Worm (Caenorhabditis elegans) whole organism, L2 larva: ENCODE results near the gene rga-3.

Experiments
- C34F6.9 ChIP-seq: fragments of 150-350 bp; optimal IDR thresholded peaks from 2 replicates; lab custom pipeline; 2014; ENCODE audit warnings: missing biosample characterization, missing genetic modification characterization
- F13H6.1 ChIP-seq: sonication (generic microtip); optimal IDR thresholded peaks from 2 replicates; lab custom pipeline; 2016; ENCODE audit warnings: missing genetic modification characterization, missing compliant biosample characterization
- R02D3.7 ChIP-seq: fragments of 150-350 bp; optimal IDR thresholded peaks from 2 replicates; lab custom pipeline; 2014; ENCODE audit warnings: missing biosample characterization, missing genetic modification characterization
- Y55F3AM.14 ChIP-seq: fragments of 200-800 bp; sonication (Bioruptor generic); optimal IDR thresholded peaks from 2 replicates; lab custom pipeline; 2018; ENCODE audit warnings: mild to moderate bottlenecking, missing genetic modification characterization, missing compliant biosample characterization
- ZK546.5 ChIP-seq: sonication (generic microtip); optimal IDR thresholded peaks from 2 replicates; lab custom pipeline; 2017; ENCODE audit warnings: missing biosample characterization, missing genetic modification characterization
- alr-1 ChIP-seq: fragments of 150-350 bp; optimal IDR thresholded peaks from 2 replicates; lab custom pipeline; 2014; ENCODE audit warnings: missing biosample characterization, missing genetic modification characterization
- aly-2 ChIP-seq: fragments of 150-350 bp; optimal IDR thresholded peaks from 2 replicates; lab custom pipeline; 2014; ENCODE audit warnings: missing biosample characterization, missing genetic modification characterization
- ama-1 ChIP-seq: fragments of 150-350 bp; optimal IDR thresholded peaks from 2 replicates; lab custom pipeline; 2018; ENCODE audit warnings: inconsistent platforms
- blmp-1 ChIP-seq: sonication (generic microtip); optimal IDR thresholded peaks from 2 replicates; lab custom pipeline; 2017; ENCODE audit warnings: missing genetic modification characterization, mild to moderate bottlenecking, missing compliant biosample characterization, antibody characterized with exemption, moderate library complexity; ENCODE audit not compliant: insufficient read depth
- ceh-16 ChIP-seq: fragments of 150-350 bp; optimal IDR thresholded peaks from 2 replicates; lab custom pipeline; 2014; ENCODE audit warnings: missing biosample characterization, missing genetic modification characterization
- ceh-82 ChIP-seq: fragments of 150-350 bp; optimal IDR thresholded peaks from 2 replicates; lab custom pipeline; 2014; ENCODE audit warnings: missing biosample characterization, missing genetic modification characterization
- crh-2 ChIP-seq: sonication (generic microtip); optimal IDR thresholded peaks from 2 replicates; lab custom pipeline; 2017; ENCODE audit warnings: missing biosample characterization, missing genetic modification characterization
- dmd-4 ChIP-seq: sonication (generic microtip); optimal IDR thresholded peaks from 2 replicates; lab custom pipeline; 2017; ENCODE audit warnings: missing biosample characterization, missing genetic modification characterization
- egl-27 ChIP-seq: sonication (generic microtip); optimal IDR thresholded peaks from 3 replicates; lab custom pipeline; 2017; ENCODE audit warnings: missing biosample characterization, missing genetic modification reagents, missing genetic modification characterization
- elt-1 ChIP-seq: fragments of 150-350 bp; optimal IDR thresholded peaks from 2 replicates; lab custom pipeline; 2014; ENCODE audit warnings: missing biosample characterization, missing genetic modification characterization
- elt-3 ChIP-seq: sonication (generic microtip); optimal IDR thresholded peaks from 2 replicates; lab custom pipeline; 2017; ENCODE audit warnings: missing biosample characterization, missing genetic modification characterization
- fos-1 ChIP-seq: fragments of 150-350 bp; optimal IDR thresholded peaks from 2 replicates; lab custom pipeline; 2014; ENCODE audit warnings: missing biosample characterization, missing genetic modification characterization
- gmeb-1 ChIP-seq: fragments of 150-350 bp; optimal IDR thresholded peaks from 2 replicates; lab custom pipeline; 2014; ENCODE audit warnings: missing biosample characterization, missing genetic modification characterization
- lin-11 ChIP-seq: fragments of 150-350 bp; sonication (generic microtip); optimal IDR thresholded peaks from 2 replicates; lab custom pipeline; 2014; ENCODE audit warnings: missing biosample characterization, missing genetic modification characterization, inconsistent platforms, mixed read lengths
- lin-13 ChIP-seq: fragments of 150-350 bp; optimal IDR thresholded peaks from 2 replicates; lab custom pipeline; 2014; ENCODE audit warnings: missing biosample characterization, missing genetic modification reagents, missing genetic modification characterization
- lin-39 ChIP-seq: fragments of 150-350 bp; optimal IDR thresholded peaks from 2 replicates; lab custom pipeline; 2014; ENCODE audit warnings: missing biosample characterization, missing genetic modification reagents, missing genetic modification characterization
- lsy-2 ChIP-seq, 2 experiments: fragments of 150-350 bp in 1 of 2; sonication (generic microtip) in 1 of 2; optimal IDR thresholded peaks; 2 replicates each; lab custom pipeline; 2014 to 2017; ENCODE audit warnings: missing biosample characterization in 2 of 2, missing genetic modification characterization in 2 of 2
- mab-5 ChIP-seq: fragments of 150-350 bp; optimal IDR thresholded peaks from 2 replicates; lab custom pipeline; 2014; ENCODE audit warnings: missing biosample characterization, missing genetic modification characterization
- mdl-1 ChIP-seq, 2 experiments: fragments of 150-350 bp in 1 of 2; sonication (generic microtip) in 1 of 2; optimal IDR thresholded peaks; 2 replicates each; lab custom pipeline; 2017; ENCODE audit warnings: missing biosample characterization in 2 of 2, missing genetic modification characterization in 2 of 2
- nhr-10 ChIP-seq: sonication (generic microtip); optimal IDR thresholded peaks from 2 replicates; lab custom pipeline; 2017; ENCODE audit warnings: missing biosample characterization, missing genetic modification characterization
- nhr-11 ChIP-seq: fragments of 150-350 bp; optimal IDR thresholded peaks from 2 replicates; lab custom pipeline; 2014; ENCODE audit warnings: missing biosample characterization, missing genetic modification characterization
- nhr-12 ChIP-seq: fragments of 150-350 bp; optimal IDR thresholded peaks from 2 replicates; lab custom pipeline; 2014; ENCODE audit warnings: missing biosample characterization, missing genetic modification characterization
- nhr-129 ChIP-seq: fragments of 150-350 bp; optimal IDR thresholded peaks from 2 replicates; lab custom pipeline; 2014; ENCODE audit warnings: missing biosample characterization, missing genetic modification characterization
- nhr-21 ChIP-seq: fragments of 150-350 bp; optimal IDR thresholded peaks from 2 replicates; lab custom pipeline; 2014; ENCODE audit warnings: missing biosample characterization, missing genetic modification characterization
- nhr-23 ChIP-seq: fragments of 150-350 bp; optimal IDR thresholded peaks from 2 replicates; lab custom pipeline; 2014; ENCODE audit warnings: missing biosample characterization, missing genetic modification reagents, missing genetic modification characterization
- nhr-237 ChIP-seq: fragments of 150-350 bp; optimal IDR thresholded peaks from 2 replicates; lab custom pipeline; 2014; ENCODE audit warnings: missing biosample characterization, missing genetic modification characterization
- nhr-25 ChIP-seq: fragments of 150-350 bp; sonication (generic microtip); optimal IDR thresholded peaks from 3 replicates; lab custom pipeline; 2014; ENCODE audit warnings: missing biosample characterization, missing genetic modification characterization
- nhr-6 ChIP-seq: fragments of 150-350 bp; optimal IDR thresholded peaks from 2 replicates; lab custom pipeline; 2014; ENCODE audit warnings: missing biosample characterization, missing genetic modification characterization
- peb-1 ChIP-seq: fragments of 150-350 bp; optimal IDR thresholded peaks from 2 replicates; lab custom pipeline; 2014; ENCODE audit warnings: missing biosample characterization, missing genetic modification characterization
- sem-4 ChIP-seq: fragments of 150-350 bp; optimal IDR thresholded peaks from 2 replicates; lab custom pipeline; 2014; ENCODE audit warnings: missing biosample characterization, missing genetic modification reagents, missing genetic modification characterization
- skn-1 ChIP-seq: sonication (generic microtip); optimal IDR thresholded peaks from 2 replicates; lab custom pipeline; 2017; ENCODE audit warnings: missing biosample characterization, missing genetic modification characterization
- sma-3 ChIP-seq: sonication (generic microtip); optimal IDR thresholded peaks from 2 replicates; lab custom pipeline; 2016; ENCODE audit warnings: missing genetic modification reagents, missing genetic modification characterization, missing compliant biosample characterization
- sma-9 ChIP-seq, 2 experiments: fragments of 150-350 bp in 1 of 2; sonication (generic microtip) in 1 of 2; optimal IDR thresholded peaks; 2 replicates each; lab custom pipeline; 2014 to 2016; ENCODE audit warnings: missing genetic modification characterization in 2 of 2, mild to moderate bottlenecking in 1 of 2, missing biosample characterization in 1 of 2, missing compliant biosample characterization in 1 of 2, missing genetic modification reagents in 1 of 2, moderate library complexity in 1 of 2
- snpc-4 ChIP-seq: fragments of 150-350 bp; optimal IDR thresholded peaks from 2 replicates; lab custom pipeline; 2014; ENCODE audit warnings: missing biosample characterization, missing genetic modification characterization
- unc-39 ChIP-seq: fragments of 150-350 bp; optimal IDR thresholded peaks from 2 replicates; lab custom pipeline; 2014; ENCODE audit warnings: missing biosample characterization, missing genetic modification characterization
- unc-55 ChIP-seq: fragments of 150-350 bp; sonication (generic microtip); optimal IDR thresholded peaks from 3 replicates; lab custom pipeline; 2014; ENCODE audit warnings: missing biosample characterization, missing genetic modification reagents, missing genetic modification characterization
- unc-62 ChIP-seq: fragments of 150-350 bp; optimal IDR thresholded peaks from 2 replicates; lab custom pipeline; 2014; ENCODE audit warnings: missing biosample characterization, missing genetic modification reagents, missing genetic modification characterization
- zag-1 ChIP-seq: fragments of 150-350 bp; optimal IDR thresholded peaks from 2 replicates; lab custom pipeline; 2014; ENCODE audit warnings: missing biosample characterization, missing genetic modification characterization
- ztf-1 ChIP-seq: fragments of 200-800 bp; sonication (Bioruptor generic); conservative IDR thresholded peaks from 2 replicates; pipeline ENCODE4 v1.3.6; 2022; ENCODE audit warnings: missing genetic modification characterization, missing compliant biosample characterization
- ztf-4 ChIP-seq: fragments of 150-350 bp; optimal IDR thresholded peaks from 2 replicates; lab custom pipeline; 2014; ENCODE audit warnings: missing biosample characterization, missing genetic modification characterization

The rga-3 gene

ce11 chrV:5763787-5764186, 46.1 kb downstream of the rga-3 start, which contains the start of gene pgph-3:
Gene pgph-3, minus strand, starts transcription at chrV:5763846.
- TF ChIP-seq nhr-6 (tag; lab: Kevin White, UChicago) (peak; percentile 28), F13H6.1 (tag; lab: Kevin White, UChicago) (peak; percentile 74), nhr-23 (tag; lab: Kevin White, UChicago) (no peak), ama-1 (lab: Kevin White, UChicago) (no peak), lsy-2 (tag; optimal IDR thresholded peaks at IDR 0.05; lab: Kevin White, UChicago) (no peak), crh-2 (tag; lab: Kevin White, UChicago) (peak; percentile 85), sem-4 (tag; lab: Kevin White, UChicago) (peak; percentile 53), blmp-1 (tag; lab: Kevin White, UChicago) (peak; percentile 85), nhr-25 (tag; lab: Kevin White, UChicago) (peak; percentile 84), nhr-21 (peak; percentile 45), sma-9 (GFP tag; optimal IDR thresholded peaks at IDR 0.05; lab: Kevin White, UChicago) (peak; percentile 96), sma-9 (tag; optimal IDR thresholded peaks at IDR 0.05; lab: Kevin White, UChicago) (no peak), mdl-1 (tag; optimal IDR thresholded peaks at IDR 0.05; lab: Kevin White, UChicago) (peak; percentile 11 to 17), R02D3.7 (tag; lab: Kevin White, UChicago) (no peak), fos-1 (tag; lab: Kevin White, UChicago) (peak; percentile 75), aly-2 (tag; lab: Kevin White, UChicago) (no peak), unc-55 (GFP tag; lab: Kevin White, UChicago) (no peak), C34F6.9 (peak; percentile 15), unc-62 (GFP tag; lab: Kevin White, UChicago) (no peak), gmeb-1 (peak; percentile 45), nhr-12 (tag; lab: Kevin White, UChicago) (no peak), egl-27 (tag; lab: Kevin White, UChicago) (peak; percentile 73), sma-3 (peak; percentile 73)
- TF ChIP-seq, all 48 proteins: peak for 14

ce11 chrV:5765081-5765480, 47.4 kb downstream of the rga-3 start, which contains the start of gene pgph-2:
Gene pgph-2, plus strand, starts transcription at chrV:5765127.
- no peak for TF ChIP-seq ceh-16 (tag; lab: Kevin White, UChicago)
- TF ChIP-seq ztf-4, result no peak
- TF ChIP-seq egl-27 (tag; lab: Kevin White, UChicago), result no peak
- TF ChIP-seq nhr-21, result no peak
- TF ChIP-seq skn-1 (tag; lab: Kevin White, UChicago), result no peak
- TF ChIP-seq crh-2 (tag; lab: Kevin White, UChicago), result peak; percentile 2
- peak; percentile 25 for TF ChIP-seq sma-9 (GFP tag; optimal IDR thresholded peaks at IDR 0.05; lab: Kevin White, UChicago)
- TF ChIP-seq sma-9 (tag; optimal IDR thresholded peaks at IDR 0.05; lab: Kevin White, UChicago), result no peak
- no peak for TF ChIP-seq sma-3
- no peak for TF ChIP-seq lin-11 (tag; lab: Kevin White, UChicago)
- TF ChIP-seq elt-3, result no peak

- TF ChIP-seq ama-1 (lab: Kevin White, UChicago), result no peak
- no peak for TF ChIP-seq nhr-11 (tag; lab: Kevin White, UChicago)
- peak; percentile 62 for TF ChIP-seq nhr-129 (tag; lab: Kevin White, UChicago)
- no peak for TF ChIP-seq aly-2 (tag; lab: Kevin White, UChicago)
- no peak for TF ChIP-seq R02D3.7 (tag; lab: Kevin White, UChicago)
- peak in 1 of 2 experiments; percentile 19 for TF ChIP-seq lsy-2 (tag; optimal IDR thresholded peaks at IDR 0.05; lab: Kevin White, UChicago)
- TF ChIP-seq skn-1 (tag; lab: Kevin White, UChicago), result no peak
- peak; percentile 94 for TF ChIP-seq sma-3
- TF ChIP-seq unc-39 (tag; lab: Kevin White, UChicago), result no peak
- TF ChIP-seq peb-1 (tag; lab: Kevin White, UChicago), result no peak
- no peak for TF ChIP-seq nhr-10 (tag; lab: Kevin White, UChicago)
- TF ChIP-seq ceh-16 (tag; lab: Kevin White, UChicago), result no peak
- TF ChIP-seq nhr-12 (tag; lab: Kevin White, UChicago), result no peak
- no peak for TF ChIP-seq nhr-23 (tag; lab: Kevin White, UChicago)
- TF ChIP-seq sma-9 (GFP tag; optimal IDR thresholded peaks at IDR 0.05; lab: Kevin White, UChicago), result peak; percentile 92
- TF ChIP-seq sma-9 (tag; optimal IDR thresholded peaks at IDR 0.05; lab: Kevin White, UChicago), result peak; percentile 10
- no peak for TF ChIP-seq elt-1 (tag; lab: Kevin White, UChicago)
- peak; percentile 19 for TF ChIP-seq mab-5 (tag; lab: Kevin White, UChicago)
- peak; percentile 90 for TF ChIP-seq F13H6.1 (tag; lab: Kevin White, UChicago)
- TF ChIP-seq ztf-1 (GFP tag; lab: Robert Waterston, UW), result no peak
- no peak for TF ChIP-seq unc-55 (GFP tag; lab: Kevin White, UChicago)
- TF ChIP-seq nhr-21, result peak; percentile 94
- TF ChIP-seq alr-1 (tag; lab: Kevin White, UChicago), result no peak
- TF ChIP-seq elt-3, result no peak
- no peak for TF ChIP-seq zag-1 (tag; lab: Kevin White, UChicago)
- no peak for TF ChIP-seq lin-39 (tag; lab: Kevin White, UChicago)
- TF ChIP-seq gmeb-1, result peak; percentile 57
- peak; percentile 81 for TF ChIP-seq blmp-1 (tag; lab: Kevin White, UChicago)
- peak; percentile 39 for TF ChIP-seq fos-1 (tag; lab: Kevin White, UChicago)
- peak; percentile 63 for TF ChIP-seq crh-2 (tag; lab: Kevin White, UChicago)
- TF ChIP-seq Y55F3AM.14, result peak; percentile 39
- TF ChIP-seq nhr-237, result no peak
- TF ChIP-seq dmd-4 (tag; lab: Kevin White, UChicago), result no peak
- no peak for TF ChIP-seq ZK546.5 (tag; lab: Kevin White, UChicago)
- peak; percentile 17 for TF ChIP-seq sem-4 (tag; lab: Kevin White, UChicago)
- no peak for TF ChIP-seq C34F6.9
- TF ChIP-seq mdl-1 (tag; optimal IDR thresholded peaks at IDR 0.05; lab: Kevin White, UChicago), result peak; percentile 77 to 78
- no peak for TF ChIP-seq unc-62 (GFP tag; lab: Kevin White, UChicago)
- no peak for TF ChIP-seq ceh-82 (tag; lab: Kevin White, UChicago)
- TF ChIP-seq snpc-4 (tag; lab: Kevin White, UChicago), result no peak
- TF ChIP-seq lin-13 (GFP tag; lab: Kevin White, UChicago), result no peak
These were observed 50.6 kb downstream of the rga-3 start for ce11 chrV:5768292-5768695.
